Worm (Caenorhabditis elegans) whole organism, L1 larva: ENCODE data around the gene cid-1.
A peak's percentile ranks its signal among the peaks of the same experiment; 100 is the strongest.

Experiments
- blmp-1 ChIP-seq: fragments of 150-350 bp; optimal IDR thresholded peaks from 2 replicates; lab custom pipeline; 2014; ENCODE audit warnings: missing biosample characterization, missing genetic modification characterization
- ceh-90 ChIP-seq: sonication (generic microtip); optimal IDR thresholded peaks from 2 replicates; lab custom pipeline; 2016; ENCODE audit warnings: missing genetic modification characterization, missing compliant biosample characterization
- lin-35 ChIP-seq, 2 experiments: fragments of 150-350 bp; optimal IDR thresholded peaks; 2 replicates each; lab custom pipeline; 2014; ENCODE audit warnings: missing biosample characterization in 2 of 2, missing genetic modification characterization in 2 of 2, missing genetic modification reagents in 2 of 2
- mdl-1 ChIP-seq, 2 experiments: fragments of 150-350 bp; optimal IDR thresholded peaks; 2 replicates each; lab custom pipeline; 2014 to 2017; ENCODE audit warnings: missing biosample characterization in 2 of 2, missing genetic modification characterization in 2 of 2, inconsistent platforms in 1 of 2
- nhr-237 ChIP-seq: fragments of 150-350 bp; optimal IDR thresholded peaks from 2 replicates; lab custom pipeline; 2014; ENCODE audit warnings: missing biosample characterization, missing genetic modification characterization

DNA sequence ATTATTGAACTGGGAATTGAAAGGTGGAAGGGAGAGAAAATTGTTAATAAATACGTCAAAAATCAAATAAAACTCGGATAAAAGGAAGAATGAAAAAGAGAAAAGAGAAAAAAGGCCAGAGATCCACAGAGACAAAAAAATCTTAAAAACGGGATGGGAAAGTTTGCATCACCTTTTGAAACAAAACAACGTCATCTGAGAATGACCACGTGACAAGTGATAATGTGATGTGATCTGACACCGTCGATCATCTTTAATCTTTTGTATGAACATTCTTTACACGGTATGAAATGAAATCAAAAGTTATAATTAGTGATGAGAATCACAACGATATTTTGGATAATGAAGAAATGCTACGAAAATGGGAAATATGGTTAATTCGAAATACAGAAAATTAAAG is 8.0 kb upstream of the cid-1 start:
- TF ChIP-seq nhr-237 (tag; lab: Kevin White, UChicago): no peak
- no peak for TF ChIP-seq ceh-90
- TF ChIP-seq blmp-1 (tag; lab: Kevin White, UChicago): peak; percentile 81
- TF ChIP-seq lin-35 (GFP tag; optimal IDR thresholded peaks at IDR 0.05; lab: Kevin White, UChicago): no peak
- TF ChIP-seq mdl-1 (tag; optimal IDR thresholded peaks at IDR 0.05; lab: Kevin White, UChicago): no peak
